Worm (Caenorhabditis elegans): ENCODE results near the gene mlc-7.

- TF ChIP-seq ztf-11 (tag; optimal IDR thresholded peaks at IDR 0.05) (no peak), unc-62 (GFP tag; optimal IDR thresholded peaks at IDR 0.05) (no peak), nhr-237 (tag; optimal IDR thresholded peaks at IDR 0.05) (no peak), nhr-76 (tag; optimal IDR thresholded peaks at IDR 0.05) (no peak), elt-3 (tag; optimal IDR thresholded peaks at IDR 0.05) (no peak)
Observed at ce11 chrIII:13710666-13711065, 40.6 kb upstream of the mlc-7 start.
